Fruit fly (Drosophila melanogaster): Measurements from ENCODE around the gene CG3407.

CG3407 gene

dm6 chr2L:3813255-3813875, at the start of gene CG3407 (continued):
- no peak for TF ChIP-seq CG13894 (tag; optimal IDR thresholded peaks at IDR 0.05)
- no peak for TF ChIP-seq crol (GFP tag; IDR thresholded peaks at IDR 0.05)
- no peak for TF ChIP-seq CG1233 (GFP tag; optimal IDR thresholded peaks at IDR 0.05)
- TF ChIP-seq Camta (GFP tag; optimal IDR thresholded peaks at IDR 0.05), result no peak
- peak; percentile 63 for TF ChIP-seq HLH4C (GFP tag; IDR thresholded peaks at IDR 0.05; ENCODE audit: partially characterized antibody)
- no peak for TF ChIP-seq ATbp (GFP tag; optimal IDR thresholded peaks at IDR 0.05)
- TF ChIP-seq CG15269 (tag; optimal IDR thresholded peaks at IDR 0.05), result no peak
- no peak for TF ChIP-seq CG34376 (GFP tag; optimal IDR thresholded peaks at IDR 0.05)
- TF ChIP-seq Atf-2 (GFP tag; optimal IDR thresholded peaks at IDR 0.05), result peak; percentile 16
- no peak for TF ChIP-seq CG14441 (GFP tag; IDR thresholded peaks at IDR 0.05)
- peak; percentile 34 for TF ChIP-seq ssp (GFP tag; IDR thresholded peaks at IDR 0.05)
- peak; percentile 57 for TF ChIP-seq tna (GFP tag; IDR thresholded peaks at IDR 0.05; ENCODE audit: partially characterized antibody)
- no peak for TF ChIP-seq Poxn (GFP tag; IDR thresholded peaks at IDR 0.05)
- TF ChIP-seq lilli (GFP tag; optimal IDR thresholded peaks at IDR 0.05), result peak; percentile 64
- TF ChIP-seq CG13624 (GFP tag; optimal IDR thresholded peaks at IDR 0.05), result peak; percentile 47
- peak; percentile 14 for TF ChIP-seq dm (GFP tag; optimal IDR thresholded peaks at IDR 0.05)
- peak; percentile 48 for TF ChIP-seq nmo (GFP tag; optimal IDR thresholded peaks at IDR 0.05)
- TF ChIP-seq Dp (GFP tag; optimal IDR thresholded peaks at IDR 0.05), result peak; percentile 99
- peak; percentile 37; the same call in 1 of the 3 replicates for TF ChIP-seq Doc3 (GFP tag; IDR thresholded peaks at IDR 0.05; ENCODE audit: partially characterized antibody)
- no peak for TF ChIP-seq CG6689 (GFP tag; IDR thresholded peaks at IDR 0.05)
- TF ChIP-seq croc (GFP tag; conservative IDR thresholded peaks at IDR 0.05), result no peak; the same call in 1 of the 3 replicates
- no peak for TF ChIP-seq klu (GFP tag; IDR thresholded peaks at IDR 0.05)
- TF ChIP-seq ash1 (GFP tag; optimal IDR thresholded peaks at IDR 0.05), result no peak
- peak; percentile 80 for TF ChIP-seq Rfx (GFP tag; IDR thresholded peaks at IDR 0.05)
- TF ChIP-seq Xrp1 (GFP tag; IDR thresholded peaks at IDR 0.05), result no peak
- no peak for TF ChIP-seq sima (GFP tag; optimal IDR thresholded peaks at IDR 0.05)
- TF ChIP-seq cato (GFP tag; optimal IDR thresholded peaks at IDR 0.05; ENCODE audit: borderline replicate concordance), result no peak
- TF ChIP-seq grn (GFP tag; optimal IDR thresholded peaks at IDR 0.05), result no peak
- TF ChIP-seq exex (tag; optimal IDR thresholded peaks at IDR 0.05), result no peak
- peak; percentile 66 for TF ChIP-seq BEAF-32 (GFP tag; optimal IDR thresholded peaks at IDR 0.05)
- no peak for TF ChIP-seq bab2 (GFP tag; optimal IDR thresholded peaks at IDR 0.05)
- no peak for TF ChIP-seq CG1529 (GFP tag; optimal IDR thresholded peaks at IDR 0.05)
- TF ChIP-seq hb (GFP tag; IDR thresholded peaks at IDR 0.05; ENCODE audit: partially characterized antibody), result no peak; the same call in 2 of the 3 replicates
- TF ChIP-seq wdn (GFP tag; IDR thresholded peaks at IDR 0.05), result no peak
- TF ChIP-seq CG10959 (GFP tag; IDR thresholded peaks at IDR 0.05), result no peak
- TF ChIP-seq CG17829 (tag; optimal IDR thresholded peaks at IDR 0.05), result peak; percentile 44
- TF ChIP-seq B-H2 (GFP tag; optimal IDR thresholded peaks at IDR 0.05), result peak; percentile 54
- no peak for TF ChIP-seq MTF-1 (GFP tag; optimal IDR thresholded peaks at IDR 0.05; ENCODE audit: borderline replicate concordance)
- peak; percentile 7; the same call in 1 of the 2 replicates for TF ChIP-seq CG6272 (GFP tag; IDR thresholded peaks at IDR 0.05)
- no peak for TF ChIP-seq Tbp (GFP tag; optimal IDR thresholded peaks at IDR 0.05)
- TF ChIP-seq dmrt11E (tag; optimal IDR thresholded peaks at IDR 0.05), result peak; percentile 9
- peak; percentile 33; the same call in 1 of the 3 replicates for TF ChIP-seq CG2199 (GFP tag; IDR thresholded peaks at IDR 0.05)
- TF ChIP-seq Fer3 (tag; optimal IDR thresholded peaks at IDR 0.05), result no peak
- no peak for TF ChIP-seq CG3281 (GFP tag; optimal IDR thresholded peaks at IDR 0.05)
- peak; percentile 24 for TF ChIP-seq Nf-YC (tag; optimal IDR thresholded peaks at IDR 0.05)
- TF ChIP-seq Med (GFP tag), result peak; percentile 92
- peak; percentile 98 for TF ChIP-seq Dref (GFP tag; IDR thresholded peaks at IDR 0.05)
- TF ChIP-seq CG4328 (GFP tag; optimal IDR thresholded peaks at IDR 0.05), result no peak
- no peak for TF ChIP-seq CG14965 (GFP tag; optimal IDR thresholded peaks at IDR 0.05; ENCODE audit: borderline replicate concordance)
- peak; percentile 99 for TF ChIP-seq CG10267 (tag; optimal IDR thresholded peaks at IDR 0.05)

All from whole organism, embryonic.